Worm (Caenorhabditis elegans) whole organism, L2 larva: ENCODE results near the gene C56A3.8.
A peak's percentile ranks its signal among the peaks of the same experiment; 100 is the strongest.

Experiments used
- C34F6.9 ChIP-seq: fragments of 150-350 bp; optimal IDR thresholded peaks from 2 replicates; lab custom pipeline; 2014; ENCODE audit warnings: missing biosample characterization, missing genetic modification characterization
- F13H6.1 ChIP-seq: sonication (generic microtip); optimal IDR thresholded peaks from 2 replicates; lab custom pipeline; 2016; ENCODE audit warnings: missing genetic modification characterization, missing compliant biosample characterization
- R02D3.7 ChIP-seq: fragments of 150-350 bp; optimal IDR thresholded peaks from 2 replicates; lab custom pipeline; 2014; ENCODE audit warnings: missing biosample characterization, missing genetic modification characterization
- Y55F3AM.14 ChIP-seq: fragments of 200-800 bp; sonication (Bioruptor generic); optimal IDR thresholded peaks from 2 replicates; lab custom pipeline; 2018; ENCODE audit warnings: mild to moderate bottlenecking, missing genetic modification characterization, missing compliant biosample characterization
- ZK546.5 ChIP-seq: sonication (generic microtip); optimal IDR thresholded peaks from 2 replicates; lab custom pipeline; 2017; ENCODE audit warnings: missing biosample characterization, missing genetic modification characterization
- alr-1 ChIP-seq: fragments of 150-350 bp; optimal IDR thresholded peaks from 2 replicates; lab custom pipeline; 2014; ENCODE audit warnings: missing biosample characterization, missing genetic modification characterization
- aly-2 ChIP-seq: fragments of 150-350 bp; optimal IDR thresholded peaks from 2 replicates; lab custom pipeline; 2014; ENCODE audit warnings: missing biosample characterization, missing genetic modification characterization
- ama-1 ChIP-seq: fragments of 150-350 bp; optimal IDR thresholded peaks from 2 replicates; lab custom pipeline; 2018; ENCODE audit warnings: inconsistent platforms
- ceh-16 ChIP-seq: fragments of 150-350 bp; optimal IDR thresholded peaks from 2 replicates; lab custom pipeline; 2014; ENCODE audit warnings: missing biosample characterization, missing genetic modification characterization
- ceh-82 ChIP-seq: fragments of 150-350 bp; optimal IDR thresholded peaks from 2 replicates; lab custom pipeline; 2014; ENCODE audit warnings: missing biosample characterization, missing genetic modification characterization
- crh-2 ChIP-seq: sonication (generic microtip); optimal IDR thresholded peaks from 2 replicates; lab custom pipeline; 2017; ENCODE audit warnings: missing biosample characterization, missing genetic modification characterization
- dmd-4 ChIP-seq: sonication (generic microtip); optimal IDR thresholded peaks from 2 replicates; lab custom pipeline; 2017; ENCODE audit warnings: missing biosample characterization, missing genetic modification characterization
- egl-27 ChIP-seq: sonication (generic microtip); optimal IDR thresholded peaks from 3 replicates; lab custom pipeline; 2017; ENCODE audit warnings: missing biosample characterization, missing genetic modification reagents, missing genetic modification characterization
- elt-1 ChIP-seq: fragments of 150-350 bp; optimal IDR thresholded peaks from 2 replicates; lab custom pipeline; 2014; ENCODE audit warnings: missing biosample characterization, missing genetic modification characterization
- elt-3 ChIP-seq: sonication (generic microtip); optimal IDR thresholded peaks from 2 replicates; lab custom pipeline; 2017; ENCODE audit warnings: missing biosample characterization, missing genetic modification characterization
- fos-1 ChIP-seq: fragments of 150-350 bp; optimal IDR thresholded peaks from 2 replicates; lab custom pipeline; 2014; ENCODE audit warnings: missing biosample characterization, missing genetic modification characterization
- gmeb-1 ChIP-seq: fragments of 150-350 bp; optimal IDR thresholded peaks from 2 replicates; lab custom pipeline; 2014; ENCODE audit warnings: missing biosample characterization, missing genetic modification characterization
- lin-11 ChIP-seq: fragments of 150-350 bp; sonication (generic microtip); optimal IDR thresholded peaks from 2 replicates; lab custom pipeline; 2014; ENCODE audit warnings: missing biosample characterization, missing genetic modification characterization, inconsistent platforms, mixed read lengths
- lin-13 ChIP-seq: fragments of 150-350 bp; optimal IDR thresholded peaks from 2 replicates; lab custom pipeline; 2014; ENCODE audit warnings: missing biosample characterization, missing genetic modification reagents, missing genetic modification characterization
- lin-39 ChIP-seq: fragments of 150-350 bp; optimal IDR thresholded peaks from 2 replicates; lab custom pipeline; 2014; ENCODE audit warnings: missing biosample characterization, missing genetic modification reagents, missing genetic modification characterization
- lsy-2 ChIP-seq, 2 experiments: fragments of 150-350 bp in 1 of 2; sonication (generic microtip) in 1 of 2; optimal IDR thresholded peaks; 2 replicates each; lab custom pipeline; 2014 to 2017; ENCODE audit warnings: missing biosample characterization in 2 of 2, missing genetic modification characterization in 2 of 2
- mab-5 ChIP-seq: fragments of 150-350 bp; optimal IDR thresholded peaks from 2 replicates; lab custom pipeline; 2014; ENCODE audit warnings: missing biosample characterization, missing genetic modification characterization
- mbf-1 ChIP-seq: sonication (generic microtip); optimal IDR thresholded peaks from 2 replicates; lab custom pipeline; 2017; ENCODE audit warnings: missing biosample characterization, missing genetic modification characterization
- mdl-1 ChIP-seq, 2 experiments: fragments of 150-350 bp in 1 of 2; sonication (generic microtip) in 1 of 2; optimal IDR thresholded peaks; 2 replicates each; lab custom pipeline; 2017; ENCODE audit warnings: missing biosample characterization in 2 of 2, missing genetic modification characterization in 2 of 2
- nhr-10 ChIP-seq: sonication (generic microtip); optimal IDR thresholded peaks from 2 replicates; lab custom pipeline; 2017; ENCODE audit warnings: missing biosample characterization, missing genetic modification characterization
- nhr-11 ChIP-seq: fragments of 150-350 bp; optimal IDR thresholded peaks from 2 replicates; lab custom pipeline; 2014; ENCODE audit warnings: missing biosample characterization, missing genetic modification characterization
- nhr-12 ChIP-seq: fragments of 150-350 bp; optimal IDR thresholded peaks from 2 replicates; lab custom pipeline; 2014; ENCODE audit warnings: missing biosample characterization, missing genetic modification characterization
- nhr-129 ChIP-seq: fragments of 150-350 bp; optimal IDR thresholded peaks from 2 replicates; lab custom pipeline; 2014; ENCODE audit warnings: missing biosample characterization, missing genetic modification characterization
- nhr-21 ChIP-seq: fragments of 150-350 bp; optimal IDR thresholded peaks from 2 replicates; lab custom pipeline; 2014; ENCODE audit warnings: missing biosample characterization, missing genetic modification characterization
- nhr-23 ChIP-seq: fragments of 150-350 bp; optimal IDR thresholded peaks from 2 replicates; lab custom pipeline; 2014; ENCODE audit warnings: missing biosample characterization, missing genetic modification reagents, missing genetic modification characterization
- nhr-237 ChIP-seq: fragments of 150-350 bp; optimal IDR thresholded peaks from 2 replicates; lab custom pipeline; 2014; ENCODE audit warnings: missing biosample characterization, missing genetic modification characterization
- nhr-25 ChIP-seq: fragments of 150-350 bp; sonication (generic microtip); optimal IDR thresholded peaks from 3 replicates; lab custom pipeline; 2014; ENCODE audit warnings: missing biosample characterization, missing genetic modification characterization
- nhr-77 ChIP-seq: fragments of 150-350 bp; optimal IDR thresholded peaks from 2 replicates; lab custom pipeline; 2014; ENCODE audit warnings: missing biosample characterization, missing genetic modification characterization
- peb-1 ChIP-seq: fragments of 150-350 bp; optimal IDR thresholded peaks from 2 replicates; lab custom pipeline; 2014; ENCODE audit warnings: missing biosample characterization, missing genetic modification characterization
- skn-1 ChIP-seq: sonication (generic microtip); optimal IDR thresholded peaks from 2 replicates; lab custom pipeline; 2017; ENCODE audit warnings: missing biosample characterization, missing genetic modification characterization
- sma-3 ChIP-seq: sonication (generic microtip); optimal IDR thresholded peaks from 2 replicates; lab custom pipeline; 2016; ENCODE audit warnings: missing genetic modification reagents, missing genetic modification characterization, missing compliant biosample characterization
- sma-9 ChIP-seq, 2 experiments: fragments of 150-350 bp in 1 of 2; sonication (generic microtip) in 1 of 2; optimal IDR thresholded peaks; 2 replicates each; lab custom pipeline; 2014 to 2016; ENCODE audit warnings: missing genetic modification characterization in 2 of 2, mild to moderate bottlenecking in 1 of 2, missing biosample characterization in 1 of 2, missing compliant biosample characterization in 1 of 2, missing genetic modification reagents in 1 of 2, moderate library complexity in 1 of 2
- snpc-4 ChIP-seq: fragments of 150-350 bp; optimal IDR thresholded peaks from 2 replicates; lab custom pipeline; 2014; ENCODE audit warnings: missing biosample characterization, missing genetic modification characterization
- unc-39 ChIP-seq: fragments of 150-350 bp; optimal IDR thresholded peaks from 2 replicates; lab custom pipeline; 2014; ENCODE audit warnings: missing biosample characterization, missing genetic modification characterization
- unc-55 ChIP-seq: fragments of 150-350 bp; sonication (generic microtip); optimal IDR thresholded peaks from 3 replicates; lab custom pipeline; 2014; ENCODE audit warnings: missing biosample characterization, missing genetic modification reagents, missing genetic modification characterization
- unc-62 ChIP-seq: fragments of 150-350 bp; optimal IDR thresholded peaks from 2 replicates; lab custom pipeline; 2014; ENCODE audit warnings: missing biosample characterization, missing genetic modification reagents, missing genetic modification characterization
- zag-1 ChIP-seq: fragments of 150-350 bp; optimal IDR thresholded peaks from 2 replicates; lab custom pipeline; 2014; ENCODE audit warnings: missing biosample characterization, missing genetic modification characterization
- ztf-1 ChIP-seq: fragments of 200-800 bp; sonication (Bioruptor generic); conservative IDR thresholded peaks from 2 replicates; pipeline ENCODE4 v1.3.6; 2022; ENCODE audit warnings: missing genetic modification characterization, missing compliant biosample characterization
- ztf-11 ChIP-seq: sonication (generic microtip); optimal IDR thresholded peaks from 2 replicates; lab custom pipeline; 2017; ENCODE audit warnings: missing biosample characterization, missing genetic modification characterization
- ztf-4 ChIP-seq: fragments of 150-350 bp; optimal IDR thresholded peaks from 2 replicates; lab custom pipeline; 2014; ENCODE audit warnings: missing biosample characterization, missing genetic modification characterization

Gene C56A3.8

DNA sequence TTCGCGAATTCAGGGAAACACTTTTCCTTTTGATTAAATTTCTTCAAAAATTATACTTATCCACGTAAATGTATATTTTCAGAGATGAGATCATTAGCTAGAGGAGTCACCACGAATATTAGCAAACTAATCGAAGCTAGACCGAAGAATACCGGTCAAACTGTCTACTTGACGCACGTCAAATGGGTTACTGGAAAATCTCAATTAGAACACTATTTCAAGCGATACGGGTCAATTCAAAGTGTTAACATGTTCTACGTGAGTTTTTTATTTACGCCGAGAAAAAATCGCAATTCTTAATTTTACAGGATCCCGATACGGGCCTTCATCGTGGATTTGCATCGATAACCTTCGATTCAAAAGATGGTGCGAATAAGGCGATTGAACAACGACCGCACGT, 5.7 kb downstream of the C56A3.8 start, which contains the start of gene slrp-1:
Gene slrp-1, plus strand, starts transcription at position 83 of the 400 bp plus-strand sequence.
- no peak for TF ChIP-seq nhr-11 (tag; lab: Kevin White, UChicago)
- no peak for TF ChIP-seq fos-1 (tag; lab: Kevin White, UChicago)
- no peak for TF ChIP-seq aly-2 (tag; lab: Kevin White, UChicago)
- TF ChIP-seq skn-1 (tag; lab: Kevin White, UChicago), result no peak
- TF ChIP-seq lin-39, result no peak
- no peak for TF ChIP-seq sma-3 (GFP tag; lab: Kevin White, UChicago)

DNA sequence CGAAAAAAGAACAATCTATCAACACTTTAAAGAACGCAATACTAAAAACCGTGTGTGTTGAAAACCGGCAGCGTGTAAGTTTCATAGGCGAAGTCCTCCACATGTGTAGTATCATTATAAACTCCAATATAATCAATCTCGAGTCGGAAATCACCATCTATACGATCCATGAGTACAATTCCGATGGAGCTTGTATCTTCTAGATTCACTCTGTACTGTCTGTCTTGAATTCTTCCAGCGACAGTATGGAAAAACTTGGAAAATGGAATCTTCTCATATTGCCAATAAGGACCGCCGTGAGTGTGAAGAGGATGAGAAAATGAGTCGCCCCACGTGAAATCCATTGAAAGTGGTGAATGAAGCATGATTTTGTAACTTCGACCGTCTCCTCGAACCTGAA, 6.9 kb downstream of the C56A3.8 start:
- peak; percentile 15 for TF ChIP-seq nhr-21
- TF ChIP-seq unc-39 (tag; lab: Kevin White, UChicago), result no peak
- no peak for TF ChIP-seq ztf-4 (tag; lab: Kevin White, UChicago)
- TF ChIP-seq ama-1 (lab: Kevin White, UChicago), result peak; percentile 19
- no peak for TF ChIP-seq F13H6.1 (tag; lab: Kevin White, UChicago)
- TF ChIP-seq dmd-4 (tag; lab: Kevin White, UChicago), result no peak
- TF ChIP-seq mdl-1 (tag; optimal IDR thresholded peaks at IDR 0.05; lab: Kevin White, UChicago), result no peak
- TF ChIP-seq nhr-11 (tag; lab: Kevin White, UChicago), result no peak
- TF ChIP-seq alr-1, result no peak
- no peak for TF ChIP-seq zag-1
- TF ChIP-seq lin-11 (tag; lab: Kevin White, UChicago), result no peak
- no peak for TF ChIP-seq sma-9 (GFP tag; optimal IDR thresholded peaks at IDR 0.05; lab: Kevin White, UChicago)
- no peak for TF ChIP-seq sma-9 (tag; optimal IDR thresholded peaks at IDR 0.05; lab: Kevin White, UChicago)
- peak; percentile 1 for TF ChIP-seq nhr-129 (tag; lab: Kevin White, UChicago)
- no peak for TF ChIP-seq snpc-4 (tag; lab: Kevin White, UChicago)
- TF ChIP-seq nhr-237, result no peak
- no peak for TF ChIP-seq peb-1 (tag; lab: Kevin White, UChicago)
- TF ChIP-seq ceh-16 (tag; lab: Kevin White, UChicago), result no peak
- no peak for TF ChIP-seq nhr-23 (tag; lab: Kevin White, UChicago)
- TF ChIP-seq ztf-1 (GFP tag; lab: Robert Waterston, UW), result no peak
- no peak for TF ChIP-seq C34F6.9 (tag; lab: Kevin White, UChicago)
- peak in 1 of 2 experiments; percentile 11 for TF ChIP-seq lsy-2 (tag; optimal IDR thresholded peaks at IDR 0.05; lab: Kevin White, UChicago)
- no peak for TF ChIP-seq ztf-11 (tag; lab: Kevin White, UChicago)
- TF ChIP-seq nhr-25, result no peak
- no peak for TF ChIP-seq egl-27
- TF ChIP-seq sma-3 (GFP tag; lab: Kevin White, UChicago), result peak; percentile 25
- TF ChIP-seq unc-55 (GFP tag; lab: Kevin White, UChicago), result no peak
- no peak for TF ChIP-seq fos-1 (tag; lab: Kevin White, UChicago)
- no peak for TF ChIP-seq gmeb-1 (tag; lab: Kevin White, UChicago)
- TF ChIP-seq Y55F3AM.14 (GFP tag; lab: Kevin White, UChicago), result peak; percentile 30
- no peak for TF ChIP-seq nhr-12
- TF ChIP-seq elt-1 (tag; lab: Kevin White, UChicago), result no peak
- TF ChIP-seq nhr-10 (tag; lab: Kevin White, UChicago), result no peak
- TF ChIP-seq nhr-77 (tag; lab: Kevin White, UChicago), result no peak
- TF ChIP-seq ZK546.5, result no peak
- no peak for TF ChIP-seq ceh-82 (tag; lab: Kevin White, UChicago)
- no peak for TF ChIP-seq mab-5 (tag; lab: Kevin White, UChicago)
- TF ChIP-seq R02D3.7 (tag; lab: Kevin White, UChicago), result no peak
- TF ChIP-seq mbf-1, result no peak
- TF ChIP-seq elt-3 (tag; lab: Kevin White, UChicago), result no peak
- TF ChIP-seq lin-39, result no peak

DNA sequence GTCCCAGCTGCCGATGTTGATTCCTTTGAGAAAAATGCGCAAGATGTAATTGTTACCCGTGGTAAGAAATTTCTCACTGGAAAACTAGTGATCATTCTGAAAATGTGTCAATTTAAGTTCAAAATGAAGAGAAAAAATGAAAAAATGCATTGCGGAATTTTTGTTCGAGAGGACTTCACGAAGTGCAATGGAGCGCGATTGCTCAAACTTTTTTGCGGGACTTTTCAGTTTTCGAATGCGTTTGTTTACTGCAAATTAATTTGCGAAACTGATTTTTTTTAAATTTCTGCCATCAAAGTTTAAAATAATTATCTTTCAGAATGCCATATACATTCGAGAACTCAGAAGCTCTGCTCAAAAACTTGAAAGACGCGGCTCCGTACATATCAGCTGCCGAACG, 8.5 kb downstream of the C56A3.8 start, which contains the start of the genes nuaf-1 and bir-2:
Gene nuaf-1, minus strand, starts transcription at position 98 of the 400 bp plus-strand sequence.
Gene bir-2, plus strand, starts transcription at position 318 of the 400 bp plus-strand sequence.
- no peak for TF ChIP-seq nhr-237
- no peak for TF ChIP-seq nhr-11 (tag; lab: Kevin White, UChicago)
- no peak for TF ChIP-seq elt-3 (tag; lab: Kevin White, UChicago)
- no peak for TF ChIP-seq nhr-25
- no peak for TF ChIP-seq egl-27
- no peak for TF ChIP-seq R02D3.7 (tag; lab: Kevin White, UChicago)
- no peak for TF ChIP-seq aly-2 (tag; lab: Kevin White, UChicago)
- TF ChIP-seq ztf-4 (tag; lab: Kevin White, UChicago), result no peak
- no peak for TF ChIP-seq elt-1 (tag; lab: Kevin White, UChicago)
- TF ChIP-seq nhr-77 (tag; lab: Kevin White, UChicago), result no peak
- TF ChIP-seq skn-1 (tag; lab: Kevin White, UChicago), result no peak
- TF ChIP-seq nhr-23 (tag; lab: Kevin White, UChicago), result no peak
- TF ChIP-seq mbf-1, result no peak
- no peak for TF ChIP-seq mdl-1 (tag; optimal IDR thresholded peaks at IDR 0.05; lab: Kevin White, UChicago)
- TF ChIP-seq alr-1, result no peak
- TF ChIP-seq lin-13, result peak; percentile 28
- TF ChIP-seq sma-9 (GFP tag; optimal IDR thresholded peaks at IDR 0.05; lab: Kevin White, UChicago), result peak; percentile 50
- no peak for TF ChIP-seq sma-9 (tag; optimal IDR thresholded peaks at IDR 0.05; lab: Kevin White, UChicago)
- peak; percentile 78 for TF ChIP-seq unc-55 (GFP tag; lab: Kevin White, UChicago)
- TF ChIP-seq crh-2 (tag; lab: Kevin White, UChicago), result peak; percentile 67
- TF ChIP-seq nhr-129 (tag; lab: Kevin White, UChicago), result peak; percentile 40
- TF ChIP-seq C34F6.9 (tag; lab: Kevin White, UChicago), result peak; percentile 62
- no peak for TF ChIP-seq lin-11 (tag; lab: Kevin White, UChicago)
- no peak for TF ChIP-seq unc-62 (GFP tag; lab: Kevin White, UChicago)
- TF ChIP-seq ama-1 (lab: Kevin White, UChicago), result no peak
- TF ChIP-seq ceh-82 (tag; lab: Kevin White, UChicago), result no peak
- TF ChIP-seq fos-1 (tag; lab: Kevin White, UChicago), result peak; percentile 42
- no peak for TF ChIP-seq nhr-10 (tag; lab: Kevin White, UChicago)
- TF ChIP-seq mab-5 (tag; lab: Kevin White, UChicago), result no peak
- no peak for TF ChIP-seq peb-1 (tag; lab: Kevin White, UChicago)
- no peak for TF ChIP-seq Y55F3AM.14 (GFP tag; lab: Kevin White, UChicago)
- TF ChIP-seq unc-39 (tag; lab: Kevin White, UChicago), result no peak
- TF ChIP-seq ztf-11 (tag; lab: Kevin White, UChicago), result no peak
- TF ChIP-seq ceh-16 (tag; lab: Kevin White, UChicago), result no peak
- TF ChIP-seq ztf-1 (GFP tag; lab: Robert Waterston, UW), result no peak
- no peak for TF ChIP-seq dmd-4 (tag; lab: Kevin White, UChicago)
